Worm (Caenorhabditis elegans): Measurements from ENCODE around the gene clec-251.

DNA sequence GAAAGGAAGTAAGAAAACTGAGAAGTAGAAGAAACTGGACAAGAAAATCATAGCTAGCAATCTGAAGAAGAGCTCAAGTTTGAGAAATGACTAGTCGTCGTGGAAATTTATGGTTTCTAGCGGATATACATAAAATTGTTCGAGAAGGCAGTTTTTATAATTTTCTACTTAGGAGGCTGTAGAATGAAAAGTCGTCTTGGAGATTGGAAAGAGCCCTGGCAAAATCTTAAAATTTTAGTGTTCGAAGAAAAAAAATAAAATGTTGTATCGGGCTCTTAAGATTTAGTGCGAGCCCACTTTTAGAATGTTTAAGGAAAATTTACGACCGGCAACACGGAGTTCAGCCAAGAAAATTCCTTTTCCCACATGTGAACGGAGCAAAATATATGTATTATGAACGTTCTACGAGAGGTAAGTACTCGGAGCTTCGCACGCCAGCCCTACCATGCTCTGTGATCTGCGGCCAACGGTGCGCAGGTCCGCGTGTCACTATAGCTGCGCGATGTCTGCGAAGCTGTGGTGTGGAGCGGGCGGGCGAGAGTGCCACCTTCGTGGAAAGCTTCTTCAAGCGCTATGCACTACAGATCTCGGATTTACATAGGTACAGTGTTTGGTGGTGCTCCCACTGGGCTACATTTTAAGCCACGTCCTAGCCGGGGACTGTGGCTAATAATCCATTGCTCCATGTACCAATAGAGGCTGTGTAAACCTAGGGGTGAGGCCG is at the start of gene clec-251:
- TF ChIP-seq nhr-237 (tag; optimal IDR thresholded peaks at IDR 0.05) (no peak), mep-1 (tag; optimal IDR thresholded peaks at IDR 0.05) (no peak)

Data from whole organism, mixed stage, embryonic.